Worm (Caenorhabditis elegans) whole organism, late embryonic: Measurements from ENCODE around the gene K02D10.4.
A peak's percentile ranks its signal among the peaks of the same experiment; 100 is the strongest.

Experiments
- C08G9.2 ChIP-seq: sonication (generic microtip); optimal IDR thresholded peaks from 2 replicates; lab custom pipeline; 2016; ENCODE audit warnings: mild to moderate bottlenecking, missing genetic modification characterization, moderate library complexity, missing compliant biosample characterization
- F13H6.1 ChIP-seq: sonication (generic microtip); optimal IDR thresholded peaks from 2 replicates; lab custom pipeline; 2016; ENCODE audit warnings: missing genetic modification characterization, missing compliant biosample characterization
- K02D7.2 ChIP-seq: sonication (generic microtip); optimal IDR thresholded peaks from 2 replicates; lab custom pipeline; 2017; ENCODE audit warnings: mild to moderate bottlenecking, missing genetic modification characterization, missing compliant biosample characterization
- T23F11.4 ChIP-seq: fragments of 200-800 bp; sonication (Bioruptor generic); optimal IDR thresholded peaks from 2 replicates; lab custom pipeline; 2018; ENCODE audit warnings: mild to moderate bottlenecking, missing genetic modification characterization, missing compliant biosample characterization
- ahr-1 ChIP-seq: sonication (generic microtip); optimal IDR thresholded peaks from 2 replicates; lab custom pipeline; 2016; ENCODE audit warnings: missing genetic modification characterization, missing compliant biosample characterization
- ama-1 ChIP-seq: fragments of 150-350 bp; optimal IDR thresholded peaks from 2 replicates; lab custom pipeline; 2014
- ceh-18 ChIP-seq: sonication (generic microtip); optimal IDR thresholded peaks from 2 replicates; lab custom pipeline; 2016; ENCODE audit warnings: missing genetic modification characterization, missing compliant biosample characterization
- ceh-19 ChIP-seq: fragments of 200-800 bp; sonication (Bioruptor generic); optimal IDR thresholded peaks from 2 replicates; lab custom pipeline; 2018; ENCODE audit warnings: mild to moderate bottlenecking, missing genetic modification characterization, missing compliant biosample characterization
- ceh-30 ChIP-seq: fragments of 150-350 bp; optimal IDR thresholded peaks from 2 replicates; lab custom pipeline; 2014; ENCODE audit warnings: missing biosample characterization, missing genetic modification characterization
- ceh-34 ChIP-seq: sonication (generic microtip); optimal IDR thresholded peaks from 2 replicates; lab custom pipeline; 2016; ENCODE audit warnings: mild to moderate bottlenecking, missing genetic modification characterization, missing compliant biosample characterization
- ceh-6 ChIP-seq: fragments of 200-800 bp; sonication (Bioruptor generic); optimal IDR thresholded peaks from 2 replicates; lab custom pipeline; 2018; ENCODE audit warnings: mild to moderate bottlenecking, missing genetic modification characterization, missing compliant biosample characterization
- che-1 ChIP-seq: sonication (generic microtip); optimal IDR thresholded peaks from 2 replicates; lab custom pipeline; 2016; ENCODE audit warnings: mild to moderate bottlenecking, missing genetic modification characterization, missing compliant biosample characterization
- dve-1 ChIP-seq: sonication (generic microtip); optimal IDR thresholded peaks from 2 replicates; lab custom pipeline; 2017; ENCODE audit warnings: antibody characterized with exemption, mild to moderate bottlenecking, missing genetic modification characterization, missing compliant biosample characterization
- elt-2 ChIP-seq: sonication (generic microtip); optimal IDR thresholded peaks from 2 replicates; lab custom pipeline; 2016; ENCODE audit warnings: missing genetic modification reagents, missing genetic modification characterization, missing compliant biosample characterization
- elt-4 ChIP-seq: sonication (generic microtip); optimal IDR thresholded peaks from 2 replicates; lab custom pipeline; 2016; ENCODE audit warnings: missing genetic modification characterization, missing compliant biosample characterization
- fax-1 ChIP-seq: sonication (generic microtip); optimal IDR thresholded peaks from 2 replicates; lab custom pipeline; 2016; ENCODE audit warnings: missing genotype, missing genetic modification characterization, missing compliant biosample characterization
- hlh-13 ChIP-seq: fragments of 200-800 bp; sonication (Bioruptor generic); optimal IDR thresholded peaks from 2 replicates; lab custom pipeline; 2018; ENCODE audit warnings: mild to moderate bottlenecking, missing genetic modification characterization, missing compliant biosample characterization
- hlh-8 ChIP-seq: sonication (generic microtip); optimal IDR thresholded peaks from 2 replicates; lab custom pipeline; 2016; ENCODE audit warnings: missing genotype, missing genetic modification characterization, missing compliant biosample characterization
- lin-11 ChIP-seq: fragments of 200-800 bp; sonication (Bioruptor generic); optimal IDR thresholded peaks from 2 replicates; lab custom pipeline; 2018; ENCODE audit warnings: mild to moderate bottlenecking, missing genetic modification characterization, missing compliant biosample characterization
- madf-2 ChIP-seq: sonication (generic microtip); optimal IDR thresholded peaks from 2 replicates; lab custom pipeline; 2017; ENCODE audit warnings: missing genetic modification characterization, missing compliant biosample characterization
- mec-3 ChIP-seq: sonication (generic microtip); optimal IDR thresholded peaks from 2 replicates; lab custom pipeline; 2016; ENCODE audit warnings: borderline replicate concordance, missing genetic modification characterization, missing compliant biosample characterization
- nfya-1 ChIP-seq: sonication (generic microtip); optimal IDR thresholded peaks from 2 replicates; lab custom pipeline; 2017; ENCODE audit warnings: missing genetic modification characterization, mild to moderate bottlenecking, missing compliant biosample characterization, antibody characterized with exemption, moderate library complexity
- nhr-11 ChIP-seq: fragments of 150-350 bp; optimal IDR thresholded peaks from 2 replicates; lab custom pipeline; 2014; ENCODE audit warnings: missing biosample characterization, missing genetic modification characterization
- npax-4 ChIP-seq: sonication (generic microtip); optimal IDR thresholded peaks from 2 replicates; lab custom pipeline; 2016; ENCODE audit warnings: missing genetic modification characterization, missing compliant biosample characterization
- pat-9 ChIP-seq: fragments of 200-800 bp; sonication (Bioruptor generic); optimal IDR thresholded peaks from 2 replicates; lab custom pipeline; 2018; ENCODE audit warnings: mild to moderate bottlenecking, missing genetic modification characterization, moderate library complexity, missing compliant biosample characterization
- pax-1 ChIP-seq: fragments of 150-350 bp; optimal IDR thresholded peaks from 2 replicates; lab custom pipeline; 2014; ENCODE audit warnings: missing biosample characterization, missing genetic modification characterization
- pha-2 ChIP-seq: sonication (generic microtip); optimal IDR thresholded peaks from 2 replicates; lab custom pipeline; 2017; ENCODE audit warnings: mild to moderate bottlenecking, missing genetic modification characterization, missing compliant biosample characterization
- pqm-1 ChIP-seq: sonication (generic microtip); optimal IDR thresholded peaks from 2 replicates; lab custom pipeline; 2016; ENCODE audit warnings: missing genetic modification characterization, missing compliant biosample characterization
- ref-2 ChIP-seq: sonication (generic microtip); optimal IDR thresholded peaks from 2 replicates; lab custom pipeline; 2016; ENCODE audit warnings: missing genetic modification characterization, missing compliant biosample characterization
- rnt-1 ChIP-seq: sonication (generic microtip); optimal IDR thresholded peaks from 2 replicates; lab custom pipeline; 2016; ENCODE audit warnings: missing genetic modification characterization, missing compliant biosample characterization
- sox-4 ChIP-seq: sonication (generic microtip); optimal IDR thresholded peaks from 2 replicates; lab custom pipeline; 2017; ENCODE audit warnings: mild to moderate bottlenecking, missing genetic modification characterization, inconsistent platforms, missing compliant biosample characterization
- syd-9 ChIP-seq: sonication (generic microtip); optimal IDR thresholded peaks from 2 replicates; lab custom pipeline; 2016; ENCODE audit warnings: mild to moderate bottlenecking, missing genetic modification characterization, moderate library complexity, missing compliant biosample characterization
- tbx-2 ChIP-seq: sonication (generic microtip); optimal IDR thresholded peaks from 2 replicates; lab custom pipeline; 2016; ENCODE audit warnings: missing genetic modification characterization, missing compliant biosample characterization
- tbx-7 ChIP-seq: sonication (generic microtip); optimal IDR thresholded peaks from 2 replicates; lab custom pipeline; 2016; ENCODE audit warnings: missing genotype, missing genetic modification characterization, missing compliant biosample characterization
- ttx-3 ChIP-seq: sonication (generic microtip); optimal IDR thresholded peaks from 2 replicates; lab custom pipeline; 2016; ENCODE audit warnings: missing genetic modification reagents, missing genetic modification characterization, missing compliant biosample characterization
- unc-3 ChIP-seq, 2 experiments: fragments of 200-800 bp in 1 of 2; sonication (Bioruptor generic) in 1 of 2; sonication (generic microtip) in 1 of 2; conservative IDR thresholded peaks in 1 of 2; optimal IDR thresholded peaks in 1 of 2; 2 replicates each; pipeline versions ENCODE4 v1.3.6 to Lab custom; 2016 to 2022; ENCODE audit warnings: missing compliant biosample characterization in 2 of 2, missing genetic modification characterization in 2 of 2, missing genetic modification reagents in 1 of 2
- unc-55 ChIP-seq: sonication (generic microtip); optimal IDR thresholded peaks from 2 replicates; lab custom pipeline; 2017; ENCODE audit warnings: missing biosample characterization, missing genetic modification reagents, missing genetic modification characterization
- ztf-16 ChIP-seq: sonication (generic microtip); optimal IDR thresholded peaks from 2 replicates; lab custom pipeline; 2017; ENCODE audit warnings: missing genetic modification characterization, missing compliant biosample characterization

The K02D10.4 gene

ce11 chrIII:8775953-8776352 lies 3.9 kb downstream of the K02D10.4 start, which contains the start of gene snap-29:
TSS of gene snap-29 (plus strand) at chrIII:8776253.
- TF ChIP-seq ref-2 (no peak), nhr-11 (tag; lab: Kevin White, UChicago) (peak; percentile 41), T23F11.4 (GFP tag; lab: Kevin White, UChicago) (no peak)

DNA sequence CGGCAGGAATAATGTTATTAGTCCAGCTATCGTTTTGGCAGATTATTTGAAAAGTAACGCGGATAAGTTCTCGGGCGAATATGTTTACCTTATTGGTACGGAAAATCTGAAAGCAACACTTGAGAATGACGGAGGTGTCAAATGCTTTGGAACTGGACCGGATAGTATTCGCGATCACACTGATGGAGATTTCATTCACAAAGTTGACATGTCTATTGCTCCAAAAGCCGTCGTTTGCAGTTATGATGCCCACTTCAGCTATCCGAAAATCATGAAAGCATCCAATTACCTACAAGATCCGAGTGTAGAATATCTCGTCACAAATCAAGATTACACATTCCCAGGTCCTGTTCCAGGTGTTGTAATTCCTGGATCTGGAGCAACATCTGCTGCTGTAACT lies 6.4 kb downstream of the K02D10.4 start:
- no peak for TF ChIP-seq ceh-18 (tag; lab: Kevin White, UChicago)
- TF ChIP-seq, all 69 proteins: peak for 0

ce11 chrIII:8772428-8773027 lies 7.3 kb downstream of the K02D10.4 start:
- TF ChIP-seq ceh-34 (tag; lab: Kevin White, UChicago) (no peak), elt-4 (tag; lab: Kevin White, UChicago) (no peak), pqm-1 (tag; lab: Kevin White, UChicago) (no peak), npax-4 (no peak), elt-2 (tag; lab: Kevin White, UChicago) (no peak), rnt-1 (no peak), ceh-19 (GFP tag; lab: Kevin White, UChicago) (no peak), mec-3 (tag; lab: Kevin White, UChicago) (no peak)
- TF ChIP-seq, all 69 proteins: peak for 0

DNA sequence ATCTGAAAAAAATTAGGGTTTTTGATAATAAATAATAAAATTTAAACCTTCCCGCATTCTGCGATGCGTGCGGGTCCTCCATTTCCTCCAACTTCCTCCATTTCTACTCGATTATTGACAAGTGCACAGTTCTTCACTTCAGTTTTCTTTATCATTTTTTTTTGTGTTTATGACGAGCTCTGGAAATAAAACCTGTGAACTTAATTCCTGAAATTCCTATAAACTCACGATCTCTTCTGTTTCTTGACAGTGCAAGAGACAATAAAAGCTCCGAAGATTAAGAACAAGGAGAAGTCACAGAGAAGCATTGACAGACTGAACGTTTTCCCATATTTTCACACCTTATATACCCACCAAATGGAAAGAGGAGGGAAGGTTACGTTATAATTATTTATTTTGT lies 8.0 kb downstream of the K02D10.4 start, which contains the start of gene K02D10.3:
TSS of gene K02D10.3 (minus strand) at position 101 of the 400 bp plus-strand sequence.
- no peak for TF ChIP-seq mec-3 (tag; lab: Kevin White, UChicago)
- no peak for TF ChIP-seq sox-4 (tag; lab: Kevin White, UChicago)
- TF ChIP-seq tbx-7 (tag; lab: Kevin White, UChicago): no peak
- TF ChIP-seq unc-55: no peak

DNA sequence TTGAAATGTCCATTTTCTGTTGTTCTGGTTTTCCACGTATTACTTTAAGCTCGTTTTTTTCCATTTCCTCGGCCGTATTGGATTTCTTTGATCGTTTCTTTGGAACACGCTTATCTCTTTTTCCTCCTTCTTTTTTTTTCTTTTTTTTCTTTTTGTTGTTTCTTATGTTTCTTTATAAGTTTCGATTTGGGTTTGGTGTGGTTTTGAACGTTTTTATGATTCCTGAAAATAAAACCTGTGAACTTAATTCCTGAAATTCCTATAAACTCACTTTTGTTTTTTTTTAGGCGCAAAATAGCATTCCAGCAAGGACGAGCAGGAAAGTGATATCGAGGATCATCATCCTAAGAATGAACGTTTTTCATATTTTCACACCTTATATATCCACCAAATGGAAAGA lies 8.7 kb downstream of the K02D10.4 start, which contains the start of gene K02D10.2:
TSS of gene K02D10.2 (minus strand) at position 101 of the 400 bp plus-strand sequence.
- TF ChIP-seq hlh-8 (tag; lab: Kevin White, UChicago) (no peak), tbx-7 (tag; lab: Kevin White, UChicago) (no peak), unc-3 (GFP tag; conservative IDR thresholded peaks at IDR 0.05; lab: Robert Waterston, UW) (no peak), unc-3 (tag; optimal IDR thresholded peaks at IDR 0.05; lab: Kevin White, UChicago) (no peak), che-1 (tag; lab: Kevin White, UChicago) (no peak), pha-2 (tag; lab: Kevin White, UChicago) (no peak), C08G9.2 (tag; lab: Kevin White, UChicago) (no peak), mec-3 (tag; lab: Kevin White, UChicago) (no peak), nhr-11 (tag; lab: Kevin White, UChicago) (no peak), ztf-16 (tag; lab: Kevin White, UChicago) (no peak), rnt-1 (no peak), ceh-6 (GFP tag; lab: Kevin White, UChicago) (no peak), syd-9 (tag; lab: Kevin White, UChicago) (no peak), ttx-3 (tag; lab: Kevin White, UChicago) (no peak), nfya-1 (tag; lab: Kevin White, UChicago) (no peak), hlh-13 (GFP tag; lab: Kevin White, UChicago) (no peak), ceh-34 (tag; lab: Kevin White, UChicago) (no peak), ahr-1 (tag; lab: Kevin White, UChicago) (no peak), pqm-1 (tag; lab: Kevin White, UChicago) (no peak), T23F11.4 (GFP tag; lab: Kevin White, UChicago) (no peak), dve-1 (tag; lab: Kevin White, UChicago) (no peak)
- TF ChIP-seq, all 69 proteins: peak for 0

DNA sequence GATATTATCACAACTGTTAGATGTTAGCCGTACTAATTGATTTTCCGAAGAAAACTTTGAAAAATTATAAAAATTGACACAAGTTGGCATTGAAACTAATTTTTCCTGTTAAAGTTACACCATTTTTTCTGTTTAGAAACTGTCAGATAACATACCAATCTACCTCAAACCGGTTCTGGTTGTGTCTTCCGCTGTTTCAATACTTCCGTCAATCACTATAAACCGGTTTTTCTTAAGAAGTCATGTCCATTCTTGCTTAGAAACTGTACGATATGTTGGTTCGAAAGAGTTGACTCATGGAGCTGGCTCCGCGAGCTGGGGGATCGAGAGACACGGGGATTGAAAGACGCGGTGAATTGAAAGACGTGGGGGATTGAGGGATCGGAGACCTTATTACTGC lies 9.6 kb downstream of the K02D10.4 start:
- TF ChIP-seq ceh-30 (no peak), pax-1 (tag; lab: Kevin White, UChicago) (no peak), K02D7.2 (no peak), lin-11 (tag; lab: Kevin White, UChicago) (no peak), ama-1 (lab: Kevin White, UChicago) (no peak), madf-2 (tag; lab: Kevin White, UChicago) (no peak), ceh-34 (tag; lab: Kevin White, UChicago) (no peak), elt-2 (tag; lab: Kevin White, UChicago) (no peak), pat-9 (no peak), tbx-2 (tag; lab: Kevin White, UChicago) (no peak), mec-3 (tag; lab: Kevin White, UChicago) (no peak), fax-1 (tag; lab: Kevin White, UChicago) (no peak), F13H6.1 (tag; lab: Kevin White, UChicago) (no peak)
